Worm (Caenorhabditis elegans): ENCODE data around the gene K02H11.9.

Gene K02H11.9

DNA sequence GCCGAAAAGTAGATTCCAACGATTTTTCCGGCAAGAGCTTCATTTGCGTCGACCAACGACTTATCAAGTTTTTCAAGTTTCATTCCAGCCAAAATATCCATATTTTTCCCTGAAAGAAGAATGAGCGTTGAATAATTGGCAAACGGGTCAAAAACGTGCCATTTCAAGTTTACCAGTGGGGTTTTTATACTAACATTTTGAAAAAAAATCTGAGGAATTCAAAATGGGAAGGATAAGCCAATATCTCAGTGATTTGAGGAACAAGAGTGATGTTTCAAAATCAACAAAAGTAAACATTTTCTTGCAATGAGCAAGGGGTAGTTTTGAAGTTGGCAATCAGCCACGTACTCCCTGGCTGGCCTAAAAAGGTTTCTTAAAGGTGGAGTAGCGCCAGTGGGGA, 2.6 kb downstream of the K02H11.9 start, which contains the start of gene trx-5:
trx-5 (minus strand) TSS at position 101 of the 400 bp plus-strand sequence.
- no peak for TF ChIP-seq hmbx-1 (tag; optimal IDR thresholded peaks at IDR 0.05)
- no peak for TF ChIP-seq tbx-37 (GFP tag; conservative IDR thresholded peaks at IDR 0.05)
- TF ChIP-seq F13C5.2 (tag; optimal IDR thresholded peaks at IDR 0.05) = no peak
- no peak for TF ChIP-seq hmg-4 (GFP tag; optimal IDR thresholded peaks at IDR 0.05)
- no peak for TF ChIP-seq ama-1 (optimal IDR thresholded peaks at IDR 0.05)
- TF ChIP-seq scrt-1 (GFP tag; IDR thresholded peaks at IDR 0.05) = no peak

ce11 chrV:1532455-1532854, 4.4 kb downstream of the K02H11.9 start:
- TF ChIP-seq F13C5.2 (tag; optimal IDR thresholded peaks at IDR 0.05) = no peak
- TF ChIP-seq scrt-1 (GFP tag; IDR thresholded peaks at IDR 0.05) = no peak
- no peak for TF ChIP-seq pes-1 (GFP tag; IDR thresholded peaks at IDR 0.05)
- no peak for TF ChIP-seq aly-1 (tag; optimal IDR thresholded peaks at IDR 0.05)
- TF ChIP-seq hnd-1 (tag; optimal IDR thresholded peaks at IDR 0.05) = no peak
- TF ChIP-seq flt-1 (GFP tag; IDR thresholded peaks at IDR 0.05) = no peak
- TF ChIP-seq hmbx-1 (tag; optimal IDR thresholded peaks at IDR 0.05) = no peak
- TF ChIP-seq ceh-13 (GFP tag; optimal IDR thresholded peaks at IDR 0.05) = no peak
- TF ChIP-seq hmg-4 (GFP tag; optimal IDR thresholded peaks at IDR 0.05) = no peak
- TF ChIP-seq ets-7 (tag; optimal IDR thresholded peaks at IDR 0.05) = no peak
- TF ChIP-seq tbx-37 (GFP tag; conservative IDR thresholded peaks at IDR 0.05) = no peak
- TF ChIP-seq tra-4 (tag; optimal IDR thresholded peaks at IDR 0.05) = no peak
- no peak for TF ChIP-seq ceh-36 (tag; optimal IDR thresholded peaks at IDR 0.05)
- no peak for TF ChIP-seq ama-1 (optimal IDR thresholded peaks at IDR 0.05)
- no peak for TF ChIP-seq B0310.2 (tag; optimal IDR thresholded peaks at IDR 0.05)
- no peak for TF ChIP-seq sea-1 (GFP tag; conservative IDR thresholded peaks at IDR 0.05)
- TF ChIP-seq tbx-11 (GFP tag; IDR thresholded peaks at IDR 0.05) = no peak

ce11 chrV:1531159-1531558, 5.7 kb downstream of the K02H11.9 start, which contains the start of gene K02H11.4:
TSS of gene K02H11.4 (minus strand) at chrV:1531259.
- TF ChIP-seq hmbx-1 (tag; optimal IDR thresholded peaks at IDR 0.05) (no peak), ama-1 (optimal IDR thresholded peaks at IDR 0.05) (no peak), hmg-4 (GFP tag; optimal IDR thresholded peaks at IDR 0.05) (no peak), tra-4 (tag; optimal IDR thresholded peaks at IDR 0.05) (no peak), tbx-11 (GFP tag; IDR thresholded peaks at IDR 0.05) (no peak), ets-7 (tag; optimal IDR thresholded peaks at IDR 0.05) (no peak), sea-1 (GFP tag; conservative IDR thresholded peaks at IDR 0.05) (no peak)

DNA sequence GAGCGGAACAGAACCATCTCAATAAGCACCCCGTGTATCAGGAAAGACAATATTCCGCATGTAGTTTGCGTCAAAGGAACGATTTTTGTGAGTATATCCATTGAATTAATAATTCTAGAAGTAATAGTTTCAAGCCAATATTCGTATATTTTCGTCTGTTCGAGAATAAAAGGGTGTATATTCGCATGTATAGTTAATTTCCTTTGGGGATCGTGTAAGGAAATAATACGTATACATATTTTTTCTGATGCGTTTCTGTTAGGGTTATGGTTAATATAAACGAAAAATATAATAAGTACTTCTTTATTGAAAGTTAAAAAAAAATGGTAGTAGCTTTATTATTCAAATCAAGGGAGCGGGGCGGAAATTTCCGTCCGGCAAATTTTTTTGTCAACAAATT, 8.9 kb downstream of the K02H11.9 start, which contains the start of gene str-236:
str-236 (minus strand) TSS at position 101 of the 400 bp plus-strand sequence.
- no peak for TF ChIP-seq tra-4 (tag; optimal IDR thresholded peaks at IDR 0.05)
- no peak for TF ChIP-seq ets-7 (tag; optimal IDR thresholded peaks at IDR 0.05)
- TF ChIP-seq ceh-13 (GFP tag; optimal IDR thresholded peaks at IDR 0.05) = no peak
- no peak for TF ChIP-seq hnd-1 (tag; optimal IDR thresholded peaks at IDR 0.05)
- TF ChIP-seq tbx-11 (GFP tag; IDR thresholded peaks at IDR 0.05) = no peak
- TF ChIP-seq aly-1 (tag; optimal IDR thresholded peaks at IDR 0.05) = no peak
- no peak for TF ChIP-seq ceh-36 (tag; optimal IDR thresholded peaks at IDR 0.05)
- TF ChIP-seq pes-1 (GFP tag; IDR thresholded peaks at IDR 0.05) = no peak

- TF ChIP-seq ama-1 (optimal IDR thresholded peaks at IDR 0.05) (no peak), hmbx-1 (tag; optimal IDR thresholded peaks at IDR 0.05) (no peak), hmg-4 (GFP tag; optimal IDR thresholded peaks at IDR 0.05) (no peak), pes-1 (GFP tag; IDR thresholded peaks at IDR 0.05) (no peak), B0310.2 (tag; optimal IDR thresholded peaks at IDR 0.05) (no peak), tbx-37 (GFP tag; conservative IDR thresholded peaks at IDR 0.05) (no peak), sea-1 (GFP tag; conservative IDR thresholded peaks at IDR 0.05) (no peak), F13C5.2 (tag; optimal IDR thresholded peaks at IDR 0.05) (no peak), aly-1 (tag; optimal IDR thresholded peaks at IDR 0.05) (no peak)
Observed at ce11 chrV:1522485-1522884, 14.4 kb downstream of the K02H11.9 start, which contains the start of gene str-243. TSS of gene str-243 (plus strand) at chrV:1522785.

- no peak for TF ChIP-seq pes-1 (GFP tag; IDR thresholded peaks at IDR 0.05)
- TF ChIP-seq scrt-1 (GFP tag; IDR thresholded peaks at IDR 0.05) = no peak
- no peak for TF ChIP-seq ama-1 (optimal IDR thresholded peaks at IDR 0.05)
- TF ChIP-seq ceh-36 (tag; optimal IDR thresholded peaks at IDR 0.05) = no peak
- TF ChIP-seq hmbx-1 (tag; optimal IDR thresholded peaks at IDR 0.05) = no peak
- no peak for TF ChIP-seq flt-1 (GFP tag; IDR thresholded peaks at IDR 0.05)
- no peak for TF ChIP-seq hmg-4 (GFP tag; optimal IDR thresholded peaks at IDR 0.05)
- TF ChIP-seq aly-1 (tag; optimal IDR thresholded peaks at IDR 0.05) = no peak
- no peak for TF ChIP-seq tbx-37 (GFP tag; conservative IDR thresholded peaks at IDR 0.05)
- no peak for TF ChIP-seq ets-7 (tag; optimal IDR thresholded peaks at IDR 0.05)
- TF ChIP-seq tra-4 (tag; optimal IDR thresholded peaks at IDR 0.05) = no peak
- no peak for TF ChIP-seq ceh-13 (GFP tag; optimal IDR thresholded peaks at IDR 0.05)
- no peak for TF ChIP-seq B0310.2 (tag; optimal IDR thresholded peaks at IDR 0.05)
- no peak for TF ChIP-seq tbx-11 (GFP tag; IDR thresholded peaks at IDR 0.05)
- no peak for TF ChIP-seq F13C5.2 (tag; optimal IDR thresholded peaks at IDR 0.05)
Observed at ce11 chrV:1521845-1522244, 15.0 kb downstream of the K02H11.9 start, which contains the start of gene str-240. TSS of gene str-240 (minus strand) at chrV:1521945.

- TF ChIP-seq ceh-36 (tag; optimal IDR thresholded peaks at IDR 0.05) = no peak
- no peak for TF ChIP-seq ets-7 (tag; optimal IDR thresholded peaks at IDR 0.05)
- TF ChIP-seq pes-1 (GFP tag; IDR thresholded peaks at IDR 0.05) = no peak
- no peak for TF ChIP-seq tra-4 (tag; optimal IDR thresholded peaks at IDR 0.05)
- no peak for TF ChIP-seq flt-1 (GFP tag; IDR thresholded peaks at IDR 0.05)
- no peak for TF ChIP-seq hnd-1 (tag; optimal IDR thresholded peaks at IDR 0.05)
- TF ChIP-seq aly-1 (tag; optimal IDR thresholded peaks at IDR 0.05) = no peak
- TF ChIP-seq tbx-37 (GFP tag; conservative IDR thresholded peaks at IDR 0.05) = no peak
- TF ChIP-seq hmbx-1 (tag; optimal IDR thresholded peaks at IDR 0.05) = no peak
- no peak for TF ChIP-seq ceh-13 (GFP tag; optimal IDR thresholded peaks at IDR 0.05)
- no peak for TF ChIP-seq F13C5.2 (tag; optimal IDR thresholded peaks at IDR 0.05)
Observed at ce11 chrV:1511537-1511936, 25.3 kb downstream of the K02H11.9 start, which contains the start of gene nhr-260. TSS of gene nhr-260 (minus strand) at chrV:1511637.

DNA sequence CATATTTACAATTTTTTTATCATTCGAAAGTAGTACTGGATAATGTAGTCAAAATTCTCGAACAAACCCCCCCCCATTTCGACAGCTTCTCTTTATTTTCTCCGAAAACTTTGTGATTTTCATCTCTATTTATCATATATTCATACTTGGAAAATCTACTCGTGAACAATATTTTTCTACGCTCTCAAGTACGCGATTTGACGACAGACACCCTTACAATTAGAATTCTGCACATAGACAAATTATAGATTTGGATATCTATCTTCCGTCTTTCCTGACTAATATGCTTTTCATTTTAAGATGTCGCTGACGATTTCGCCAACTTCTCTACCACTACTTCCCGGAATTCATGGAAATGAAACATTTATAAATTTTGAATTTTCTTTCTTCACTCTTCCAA, 30.9 kb downstream of the K02H11.9 start, which contains the start of gene sru-28:
sru-28 (plus strand) TSS at position 301 of the 400 bp plus-strand sequence.
- no peak for TF ChIP-seq aly-1 (tag; optimal IDR thresholded peaks at IDR 0.05)
- no peak for TF ChIP-seq hmg-4 (GFP tag; optimal IDR thresholded peaks at IDR 0.05)
- no peak for TF ChIP-seq hmbx-1 (tag; optimal IDR thresholded peaks at IDR 0.05)
- TF ChIP-seq ama-1 (optimal IDR thresholded peaks at IDR 0.05) = no peak
- TF ChIP-seq ceh-36 (tag; optimal IDR thresholded peaks at IDR 0.05) = no peak
